Worm (Caenorhabditis elegans) whole organism, L4 larva: ENCODE data around the gene srab-12.

Experiments
- F10B5.3 ChIP-seq: sonication (generic microtip); optimal IDR thresholded peaks from 2 replicates; lab custom pipeline; 2016; ENCODE audit warnings: mild to moderate bottlenecking, missing genetic modification characterization, missing compliant biosample characterization
- Y5F2A.4 ChIP-seq: fragments of 200-800 bp; sonication (Bioruptor generic); optimal IDR thresholded peaks from 2 replicates; lab custom pipeline; 2018; ENCODE audit warnings: mild to moderate bottlenecking, missing genetic modification characterization, missing compliant biosample characterization
- ZK546.5 ChIP-seq, 2 experiments: sonication (generic microtip); optimal IDR thresholded peaks; 2 replicates each; lab custom pipeline; 2017; ENCODE audit warnings: missing biosample characterization in 2 of 2, missing genetic modification characterization in 2 of 2
- aly-2 ChIP-seq: sonication (generic microtip); optimal IDR thresholded peaks from 2 replicates; lab custom pipeline; 2018; ENCODE audit warnings: missing biosample characterization, missing genetic modification characterization
- lsy-2 ChIP-seq, 2 experiments: fragments of 150-350 bp in 1 of 2; sonication (generic microtip) in 1 of 2; optimal IDR thresholded peaks; 2 replicates each; lab custom pipeline; 2014 to 2017; ENCODE audit warnings: missing biosample characterization in 2 of 2, missing genetic modification characterization in 2 of 2
- mdl-1 ChIP-seq, 2 experiments: fragments of 150-350 bp in 1 of 2; sonication (generic microtip) in 1 of 2; optimal IDR thresholded peaks; 2 replicates each; lab custom pipeline; 2014 to 2017; ENCODE audit warnings: missing biosample characterization in 2 of 2, missing genetic modification characterization in 2 of 2
- tra-1 ChIP-seq: fragments of 200-800 bp; sonication (Bioruptor generic); IDR thresholded peaks from 2 replicates; pipeline ENCODE4 v1.3.6; 2022; ENCODE audit warnings: missing genetic modification reagents, missing genetic modification characterization, missing compliant biosample characterization

DNA sequence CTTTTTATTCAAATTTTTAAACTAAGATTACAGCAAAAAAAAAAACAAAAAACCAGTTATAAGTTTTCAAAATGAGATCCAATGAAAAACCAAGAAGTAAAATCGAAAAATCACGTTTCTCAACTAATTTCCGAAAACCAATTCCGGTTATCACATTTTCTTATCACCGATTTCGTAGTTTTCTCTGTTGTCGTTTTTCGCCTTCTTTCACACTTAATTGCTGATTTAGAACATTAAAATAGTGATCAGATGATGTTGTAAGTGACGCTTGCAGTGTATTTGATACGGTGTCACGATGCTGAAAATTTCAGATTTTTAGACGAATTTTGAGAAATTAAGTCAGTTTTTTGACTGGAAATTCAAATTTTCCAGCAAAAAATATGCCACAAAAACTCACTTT is 3.2 kb downstream of the srab-12 start:
- TF ChIP-seq Y5F2A.4 (GFP tag; lab: Kevin White, UChicago), result no peak
- no peak for TF ChIP-seq F10B5.3
- no peak for TF ChIP-seq mdl-1 (tag; optimal IDR thresholded peaks at IDR 0.05; lab: Kevin White, UChicago)
- TF ChIP-seq aly-2 (tag; lab: Kevin White, UChicago), result no peak
- TF ChIP-seq tra-1 (GFP tag; lab: Robert Waterston, UW), result no peak
- no peak for TF ChIP-seq ZK546.5 (tag; optimal IDR thresholded peaks at IDR 0.05; lab: Kevin White, UChicago)
- TF ChIP-seq lsy-2 (tag; optimal IDR thresholded peaks at IDR 0.05; lab: Kevin White, UChicago), result no peak
